Fruit fly (Drosophila melanogaster) whole organism, embryonic: ENCODE measurements around the gene CG32271.

ENCODE experiments used
- B-H1 ChIP-seq: fragments of 200-800 bp; sonication (Bioruptor generic); IDR thresholded peaks from 3 replicates; pipeline ENCODE4 v1.3.6; 2022; ENCODE audit warnings: missing biosample characterization, missing genetic modification characterization
- bab2 ChIP-seq: fragments of 200-800 bp; sonication (Bioruptor generic); optimal IDR thresholded peaks from 2 replicates; lab custom pipeline; 2016; ENCODE audit warnings: missing biosample characterization, missing genetic modification characterization
- lilli ChIP-seq: fragments of 200-800 bp; sonication (Bioruptor generic); optimal IDR thresholded peaks from 3 replicates; lab custom pipeline; 2016; ENCODE audit warnings: missing biosample characterization, missing genetic modification characterization

DNA sequence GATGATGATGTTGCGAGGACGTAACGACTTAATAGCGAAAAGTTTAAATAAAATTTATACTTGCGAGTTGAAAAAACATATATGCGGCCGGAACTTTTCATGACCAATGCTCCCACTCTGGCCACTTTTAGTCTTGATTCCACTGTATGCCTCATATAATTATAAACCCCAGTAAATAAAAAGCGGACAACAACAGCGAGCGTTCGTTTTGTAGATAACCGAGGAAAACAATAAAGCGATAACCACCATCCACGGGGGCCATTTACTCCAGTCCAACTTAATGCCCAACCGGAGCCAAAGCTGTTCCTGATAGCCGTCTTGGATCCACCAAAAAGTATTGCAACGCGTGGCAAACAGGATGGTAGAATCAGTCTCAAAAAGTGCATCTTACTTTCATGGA lies 33.4 kb upstream of the CG32271 start:
- TF ChIP-seq bab2 (GFP tag; lab: Kevin White, UChicago) (no peak), lilli (no peak), B-H1 (GFP tag; lab: Robert Waterston, UW) (no peak)
